Fruit fly (Drosophila melanogaster): Measurements from ENCODE around the gene CG42366.

- TF ChIP-seq vri (GFP tag; optimal IDR thresholded peaks at IDR 0.05) (no peak), CG15336 (GFP tag; IDR thresholded peaks at IDR 0.05) (no peak), salr (GFP tag; optimal IDR thresholded peaks at IDR 0.05) (peak in 1 of 2 experiments; percentile 22), eg (GFP tag; IDR thresholded peaks at IDR 0.05) (0 out of 3 replicates have a peak, but pooled peaks have one; percentile 24), Gug (GFP tag; IDR thresholded peaks at IDR 0.05) (no peak), CG6792 (GFP tag; optimal IDR thresholded peaks at IDR 0.05) (no peak), Sox15 (GFP tag; optimal IDR thresholded peaks at IDR 0.05) (no peak), CG6808 (GFP tag; optimal IDR thresholded peaks at IDR 0.05) (peak; percentile 29), CG8319 (GFP tag; optimal IDR thresholded peaks at IDR 0.05) (no peak), Sox14 (GFP tag; optimal IDR thresholded peaks at IDR 0.05) (no peak), spab (GFP tag; optimal IDR thresholded peaks at IDR 0.05) (no peak)
These were observed 17.4 kb upstream of the CG42366 start for dm6 chr2L:9907320-9908256.

Data from whole organism, prepupa.